Fruit fly (Drosophila melanogaster) whole organism, embryonic: ENCODE data around the gene CCKLR-17D1.

Source experiments
- Antp ChIP-seq: fragments of 200-800 bp; sonication (Bioruptor generic); optimal IDR thresholded peaks from 3 replicates; lab custom pipeline; 2016; ENCODE audit warnings: missing biosample characterization, missing genetic modification characterization
- Atf3 ChIP-seq: fragments of 200-800 bp; sonication (Bioruptor generic); optimal IDR thresholded peaks from 3 replicates; lab custom pipeline; 2016; ENCODE audit warnings: missing biosample characterization, missing genetic modification characterization
- Blimp-1 ChIP-seq: fragments of 200-800 bp; sonication (Bioruptor generic); optimal IDR thresholded peaks from 3 replicates; lab custom pipeline; 2018; ENCODE audit warnings: missing biosample characterization, missing genetic modification characterization, mild to moderate bottlenecking, moderate library complexity, missing genetic modification reagents
- CG11504 ChIP-seq: fragments of 200-800 bp; sonication (Bioruptor generic); optimal IDR thresholded peaks from 3 replicates; lab custom pipeline; 2019; ENCODE audit warnings: missing biosample characterization, mild to moderate bottlenecking, missing genetic modification characterization, moderate library complexity
- CG12219 ChIP-seq: fragments of 200-800 bp; sonication (Bioruptor generic); optimal IDR thresholded peaks from 3 replicates; lab custom pipeline; 2018; ENCODE audit warnings: missing biosample characterization, mild to moderate bottlenecking, missing genetic modification characterization
- CG12659 ChIP-seq: fragments of 200-800 bp; sonication (Bioruptor generic); optimal IDR thresholded peaks from 3 replicates; lab custom pipeline; 2017; ENCODE audit warnings: mild to moderate bottlenecking, missing biosample characterization, missing genetic modification reagents, missing genetic modification characterization
- CG14441 ChIP-seq: fragments of 200-800 bp; sonication (Bioruptor generic); IDR thresholded peaks from 2 replicates; pipeline ENCODE4 v1.3.6; 2022; ENCODE audit warnings: missing biosample characterization, missing genetic modification characterization
- CG14965 ChIP-seq: fragments of 200-800 bp; sonication (Bioruptor generic); optimal IDR thresholded peaks from 2 replicates; lab custom pipeline; 2016; ENCODE audit warnings: missing biosample characterization, missing genetic modification characterization, borderline replicate concordance
- CG15073 ChIP-seq: fragments of 200-800 bp; sonication (Bioruptor generic); optimal IDR thresholded peaks from 2 replicates; lab custom pipeline; 2016; ENCODE audit warnings: missing biosample characterization, missing genetic modification characterization
- CG1529 ChIP-seq: fragments of 200-800 bp; sonication (Bioruptor generic); optimal IDR thresholded peaks from 3 replicates; lab custom pipeline; 2018; ENCODE audit warnings: missing biosample characterization, missing genetic modification characterization
- CG17186 ChIP-seq: fragments of 200-800 bp; sonication (Bioruptor generic); optimal IDR thresholded peaks from 3 replicates; lab custom pipeline; 2017; ENCODE audit warnings: missing biosample characterization, missing genetic modification reagents, missing genetic modification characterization
- CG18619 ChIP-seq: fragments of 200-800 bp; sonication (Bioruptor generic); optimal IDR thresholded peaks from 3 replicates; lab custom pipeline; 2017; ENCODE audit warnings: missing biosample characterization, mild to moderate bottlenecking, missing genetic modification characterization
- CG2202 ChIP-seq: fragments of 200-800 bp; sonication (Bioruptor generic); optimal IDR thresholded peaks from 2 replicates; lab custom pipeline; 2018; ENCODE audit warnings: missing biosample characterization, mild to moderate bottlenecking, missing genetic modification characterization
- CG2712 ChIP-seq: fragments of 200-800 bp; optimal IDR thresholded peaks from 3 replicates; lab custom pipeline; 2019; ENCODE audit warnings: missing biosample characterization, mild to moderate bottlenecking, missing genetic modification characterization, moderate library complexity
- CG32767 ChIP-seq: fragments of 200-800 bp; sonication (Bioruptor generic); IDR thresholded peaks from 2 replicates; pipeline ENCODE4 v1.3.6; 2022; ENCODE audit warnings: missing biosample characterization, missing genetic modification characterization
- CG3838 ChIP-seq: fragments of 200-800 bp; sonication (Bioruptor generic); optimal IDR thresholded peaks from 3 replicates; lab custom pipeline; 2016; ENCODE audit warnings: missing biosample characterization, missing genetic modification characterization
- CG4707 ChIP-seq: fragments of 200-800 bp; sonication (Bioruptor generic); optimal IDR thresholded peaks from 2 replicates; lab custom pipeline; 2018; ENCODE audit warnings: missing biosample characterization, mild to moderate bottlenecking, missing genetic modification characterization, moderate library complexity
- CG4854 ChIP-seq: fragments of 200-800 bp; sonication (Bioruptor generic); optimal IDR thresholded peaks from 2 replicates; lab custom pipeline; 2016; ENCODE audit warnings: missing biosample characterization, missing genetic modification characterization, inconsistent platforms
- CG8924 ChIP-seq: fragments of 200-800 bp; optimal IDR thresholded peaks from 3 replicates; lab custom pipeline; 2019; ENCODE audit warnings: missing biosample characterization, mild to moderate bottlenecking, missing genetic modification characterization, moderate library complexity
- CG9609 ChIP-seq: fragments of 200-800 bp; sonication (Bioruptor generic); optimal IDR thresholded peaks from 3 replicates; lab custom pipeline; 2016; ENCODE audit warnings: missing biosample characterization, missing genetic modification characterization
- D ChIP-seq, 2 experiments: fragments of 200-800 bp in 1 of 2; fragments of >200 bp in 1 of 2; sonication (Bioruptor generic) in 1 of 2; optimal IDR thresholded peaks; 2 replicates in 1 of 2; 3 replicates in 1 of 2; lab custom pipeline; 2017; ENCODE audit warnings: mild to moderate bottlenecking in 1 of 2, missing biosample characterization in 1 of 2, missing genetic modification characterization in 1 of 2, missing genetic modification reagents in 1 of 2
- Dad ChIP-seq: fragments of 200-800 bp; sonication (Bioruptor generic); optimal IDR thresholded peaks from 3 replicates; lab custom pipeline; 2016; ENCODE audit warnings: missing biosample characterization, missing genetic modification characterization
- ERR ChIP-seq: fragments of 200-800 bp; sonication (Bioruptor generic); optimal IDR thresholded peaks from 2 replicates; lab custom pipeline; 2016; ENCODE audit warnings: missing biosample characterization, missing genetic modification characterization
- Hr78 ChIP-seq, 2 experiments: fragments of 200-800 bp in 1 of 2; fragments of >200 bp in 1 of 2; sonication (Bioruptor generic) in 1 of 2; optimal IDR thresholded peaks; 2 replicates each; lab custom pipeline; 2017 to 2019; ENCODE audit warnings: missing biosample characterization in 2 of 2, missing genetic modification characterization in 2 of 2, mild to moderate bottlenecking in 1 of 2, moderate library complexity in 1 of 2
- Mrtf ChIP-seq: fragments of 200-800 bp; sonication (Bioruptor generic); IDR thresholded peaks from 3 replicates; pipeline ENCODE4 v1.3.6; 2022; ENCODE audit warnings: missing biosample characterization, missing genetic modification characterization
- Neu2 ChIP-seq: fragments of 200-800 bp; sonication (Bioruptor generic); optimal IDR thresholded peaks from 3 replicates; lab custom pipeline; 2016; ENCODE audit warnings: missing biosample characterization, missing genetic modification characterization, borderline replicate concordance
- NfI ChIP-seq: fragments of 200-800 bp; sonication (Bioruptor generic); optimal IDR thresholded peaks from 3 replicates; lab custom pipeline; 2018; ENCODE audit warnings: missing biosample characterization, mild to moderate bottlenecking, missing genetic modification characterization, moderate library complexity
- Six4 ChIP-seq: fragments of 200-800 bp; sonication (Bioruptor generic); optimal IDR thresholded peaks from 2 replicates; lab custom pipeline; 2016; ENCODE audit warnings: missing biosample characterization, missing genetic modification characterization
- abd-A ChIP-seq: fragments of 200-800 bp; sonication (Bioruptor generic); optimal IDR thresholded peaks from 3 replicates; lab custom pipeline; 2019; ENCODE audit warnings: missing biosample characterization, mild to moderate bottlenecking, missing genetic modification characterization, moderate library complexity
- ac ChIP-seq: fragments of 200-800 bp; sonication (Bioruptor generic); optimal IDR thresholded peaks from 3 replicates; lab custom pipeline; 2017; ENCODE audit warnings: missing biosample characterization, mild to moderate bottlenecking, missing genetic modification characterization
- bcd ChIP-seq: fragments of 200-800 bp; sonication (Bioruptor generic); optimal IDR thresholded peaks from 2 replicates; lab custom pipeline; 2017; ENCODE audit warnings: missing biosample characterization, mild to moderate bottlenecking, missing genetic modification characterization
- bigmax ChIP-seq: fragments of 200-800 bp; sonication (Bioruptor generic); optimal IDR thresholded peaks from 2 replicates; lab custom pipeline; 2018; ENCODE audit warnings: missing biosample characterization, mild to moderate bottlenecking, missing genetic modification characterization
- cad ChIP-seq: fragments of >200 bp; optimal IDR thresholded peaks from 2 replicates; lab custom pipeline; 2017; ENCODE audit warnings: missing biosample characterization, missing genetic modification characterization
- fu2 ChIP-seq: fragments of 200-800 bp; sonication (Bioruptor generic); optimal IDR thresholded peaks from 2 replicates; lab custom pipeline; 2016; ENCODE audit warnings: missing biosample characterization, missing genetic modification characterization
- gcm ChIP-seq: fragments of 200-800 bp; sonication (Bioruptor generic); optimal IDR thresholded peaks from 2 replicates; lab custom pipeline; 2019; ENCODE audit warnings: missing biosample characterization, mild to moderate bottlenecking, missing genetic modification characterization, moderate library complexity
- gt ChIP-seq: fragments of 200-800 bp; sonication (Bioruptor generic); IDR thresholded peaks from 2 replicates; pipeline ENCODE4 v1.3.6; 2022; ENCODE audit warnings: missing biosample characterization, missing genetic modification characterization
- ind ChIP-seq: fragments of 200-800 bp; sonication (Bioruptor generic); optimal IDR thresholded peaks from 3 replicates; lab custom pipeline; 2016; ENCODE audit warnings: missing biosample characterization, missing genetic modification characterization
- kay ChIP-seq: fragments of 200-800 bp; sonication (Bioruptor generic); optimal IDR thresholded peaks from 2 replicates; lab custom pipeline; 2016; ENCODE audit warnings: missing biosample characterization, missing genetic modification characterization
- knrl ChIP-seq: fragments of 200-800 bp; sonication (Bioruptor generic); IDR thresholded peaks from 3 replicates; pipeline ENCODE4 v1.3.6; 2022; ENCODE audit warnings: missing biosample characterization, missing genetic modification characterization; ENCODE audit not compliant: partially characterized antibody
- org-1 ChIP-seq: fragments of 200-800 bp; sonication (Bioruptor generic); optimal IDR thresholded peaks from 2 replicates; lab custom pipeline; 2017; ENCODE audit warnings: missing biosample characterization, missing genetic modification characterization
- pb ChIP-seq: fragments of 200-800 bp; sonication (Bioruptor generic); optimal IDR thresholded peaks from 3 replicates; lab custom pipeline; 2016; ENCODE audit warnings: missing biosample characterization, missing genetic modification characterization
- pfk ChIP-seq: fragments of 200-800 bp; sonication (Bioruptor generic); optimal IDR thresholded peaks from 2 replicates; lab custom pipeline; 2018; ENCODE audit warnings: missing biosample characterization, mild to moderate bottlenecking, missing genetic modification characterization, moderate library complexity
- prd ChIP-seq, 3 experiments: fragments of >200 bp in 2 of 3; fragments of 200-800 bp in 1 of 3; sonication (Bioruptor generic) in 1 of 3; optimal IDR thresholded peaks in 2 of 3; IDR thresholded peaks in 1 of 3; 2 replicates in 2 of 3; 3 replicates in 1 of 3; pipeline versions ENCODE4 v1.3.6 to Lab custom; 2017 to 2022; ENCODE audit warnings: missing biosample characterization in 1 of 3, missing genetic modification characterization in 1 of 3
- rib ChIP-seq: fragments of 200-800 bp; sonication (Bioruptor generic); IDR thresholded peaks from 2 replicates; pipeline ENCODE4 v1.3.6; 2022; ENCODE audit warnings: missing biosample characterization, missing genetic modification characterization
- ro ChIP-seq: fragments of 200-800 bp; sonication (Bioruptor generic); IDR thresholded peaks from 2 replicates; pipeline ENCODE4 v1.3.6; 2022; ENCODE audit warnings: missing biosample characterization, missing genetic modification characterization
- salm ChIP-seq: fragments of 200-800 bp; sonication (Bioruptor generic); optimal IDR thresholded peaks from 2 replicates; lab custom pipeline; 2018; ENCODE audit warnings: missing biosample characterization, mild to moderate bottlenecking, missing genetic modification characterization
- tin ChIP-seq: fragments of 200-800 bp; sonication (Bioruptor generic); optimal IDR thresholded peaks from 3 replicates; lab custom pipeline; 2016; ENCODE audit warnings: missing biosample characterization, missing genetic modification characterization
- toy ChIP-seq: fragments of 200-800 bp; sonication (Bioruptor generic); IDR thresholded peaks from 2 replicates; pipeline ENCODE4 v1.3.6; 2022; ENCODE audit warnings: missing biosample characterization, missing genetic modification characterization

The CCKLR-17D1 gene

dm6 chrX:18775839-18776538 is 49.6 kb upstream of the CCKLR-17D1 start (continued):
- TF ChIP-seq NfI: peak; percentile 38
- TF ChIP-seq salm (tag; lab: Kevin White, UChicago): peak; percentile 37
- no peak for TF ChIP-seq rib
- TF ChIP-seq CG2712 (tag; lab: Kevin White, UChicago): peak; percentile 83
- no peak for TF ChIP-seq prd (optimal IDR thresholded peaks at IDR 0.05; lab: Kevin White, UChicago)
- peak; percentile 14; the same call in 1 of the 3 replicates for TF ChIP-seq prd (GFP tag; IDR thresholded peaks at IDR 0.05; lab: Robert Waterston, UW)
- no peak for TF ChIP-seq CG15073 (GFP tag; lab: Kevin White, UChicago)
- TF ChIP-seq toy (GFP tag; lab: Robert Waterston, UW): no peak
- TF ChIP-seq CG2202: peak; percentile 72
- TF ChIP-seq Hr78 (GFP tag; optimal IDR thresholded peaks at IDR 0.05; lab: Kevin White, UChicago): peak in 1 of 2 experiments; percentile 42
- TF ChIP-seq Antp (GFP tag; lab: Kevin White, UChicago): no peak
- TF ChIP-seq Atf3 (GFP tag; lab: Kevin White, UChicago): no peak
- no peak for TF ChIP-seq CG14965 (GFP tag; lab: Kevin White, UChicago)
- TF ChIP-seq ind (GFP tag; lab: Kevin White, UChicago): peak; percentile 14
- 0 out of 2 replicates have a peak, but pooled peaks have one; percentile 19 for TF ChIP-seq CG32767
- TF ChIP-seq ERR: no peak
- no peak for TF ChIP-seq CG3838 (GFP tag; lab: Kevin White, UChicago)
- TF ChIP-seq tin (GFP tag; lab: Kevin White, UChicago): peak; percentile 28
- TF ChIP-seq D (optimal IDR thresholded peaks at IDR 0.05; lab: Kevin White, UChicago): no peak
- TF ChIP-seq D (GFP tag; optimal IDR thresholded peaks at IDR 0.05; lab: Kevin White, UChicago): peak; percentile 70
- TF ChIP-seq bigmax (GFP tag; lab: Kevin White, UChicago): no peak
- TF ChIP-seq gt (GFP tag; lab: Robert Waterston, UW): no peak
- no peak for TF ChIP-seq CG14441 (GFP tag; lab: Robert Waterston, UW)
- TF ChIP-seq CG11504: peak; percentile 74
- TF ChIP-seq bcd (GFP tag; lab: Kevin White, UChicago): peak; percentile 43
- TF ChIP-seq CG9609 (GFP tag; lab: Kevin White, UChicago): no peak
- TF ChIP-seq CG12219: peak; percentile 47
- peak; percentile 52 for TF ChIP-seq Blimp-1 (GFP tag; lab: Kevin White, UChicago)
- peak; percentile 36 for TF ChIP-seq Six4 (GFP tag; lab: Kevin White, UChicago)
- TF ChIP-seq CG1529 (GFP tag; lab: Kevin White, UChicago): peak; percentile 80
- TF ChIP-seq CG18619 (GFP tag; lab: Kevin White, UChicago): peak; percentile 56
- peak; percentile 37 for TF ChIP-seq kay (GFP tag; lab: Kevin White, UChicago)
- peak; percentile 19 for TF ChIP-seq CG4707 (GFP tag; lab: Kevin White, UChicago)
- TF ChIP-seq pfk: no peak
- no peak for TF ChIP-seq knrl (GFP tag; lab: Robert Waterston, UW)
- peak; percentile 73 for TF ChIP-seq CG8924
- TF ChIP-seq org-1 (GFP tag; lab: Kevin White, UChicago): peak; percentile 48
- no peak for TF ChIP-seq CG4854
- TF ChIP-seq Mrtf (GFP tag; lab: Robert Waterston, UW): no peak
- TF ChIP-seq fu2 (GFP tag; lab: Kevin White, UChicago): no peak
- TF ChIP-seq ro (GFP tag; lab: Robert Waterston, UW): no peak
- TF ChIP-seq pb (GFP tag; lab: Kevin White, UChicago): no peak
- peak; percentile 72 for TF ChIP-seq gcm (GFP tag; lab: Kevin White, UChicago)
- no peak for TF ChIP-seq cad (GFP tag; lab: Kevin White, UChicago)
- no peak for TF ChIP-seq CG17186 (GFP tag; lab: Kevin White, UChicago)
- TF ChIP-seq Neu2 (GFP tag; lab: Kevin White, UChicago): no peak
- TF ChIP-seq CG12659 (GFP tag; lab: Kevin White, UChicago): peak; percentile 43
- peak; percentile 31 for TF ChIP-seq ac (GFP tag; lab: Kevin White, UChicago)
- no peak for TF ChIP-seq abd-A (tag; lab: Kevin White, UChicago)
- no peak for TF ChIP-seq Dad (GFP tag; lab: Kevin White, UChicago)
